Fruit fly (Drosophila melanogaster) whole organism: ENCODE results near the gene CG16853.
A peak's percentile ranks its signal among the peaks of the same experiment; 100 is the strongest.

ENCODE experiments used
- CG8478 ChIP-seq: fragments of >200 bp; optimal IDR thresholded peaks from 2 replicates; lab custom pipeline; 2018; ENCODE audit warnings: inconsistent platforms
- Dll ChIP-seq: fragments of >200 bp; optimal IDR thresholded peaks from 2 replicates; lab custom pipeline; 2017
- EcR ChIP-seq, 2 experiments: fragments of >200 bp; optimal IDR thresholded peaks; 2 replicates each; lab custom pipeline; 2017; ENCODE audit warnings: missing biosample characterization in 2 of 2, missing genetic modification characterization in 2 of 2, missing genetic modification reagents in 2 of 2
- pan ChIP-seq: fragments of >200 bp; optimal IDR thresholded peaks from 2 replicates; lab custom pipeline; 2017
- psq ChIP-seq: fragments of >200 bp; optimal IDR thresholded peaks from 2 replicates; lab custom pipeline; 2017
- usp ChIP-seq: fragments of >200 bp; optimal IDR thresholded peaks from 2 replicates; lab custom pipeline; 2017; ENCODE audit warnings: missing biosample characterization, missing genetic modification characterization, mixed read lengths

The CG16853 gene

dm6 chr2L:13541968-13542367 is at the start of gene CG16853:
CG16853 (plus strand) TSS chr2L:13542268.
- TF ChIP-seq usp: no peak
- no peak for TF ChIP-seq CG8478 (lab: Kevin White, UChicago)
- no peak for TF ChIP-seq Dll (lab: Kevin White, UChicago)
- TF ChIP-seq psq: no peak
- no peak for TF ChIP-seq EcR (GFP tag; optimal IDR thresholded peaks at IDR 0.05; lab: Kevin White, UChicago)
- TF ChIP-seq pan (lab: Kevin White, UChicago): no peak

- TF ChIP-seq psq (no peak), Dll (lab: Kevin White, UChicago) (no peak), pan (lab: Kevin White, UChicago) (no peak), usp (no peak), CG8478 (lab: Kevin White, UChicago) (no peak), EcR (GFP tag; optimal IDR thresholded peaks at IDR 0.05; lab: Kevin White, UChicago) (no peak)
Observed at dm6 chr2L:13497915-13498314, 44.2 kb upstream of the CG16853 start.

- TF ChIP-seq Dll (lab: Kevin White, UChicago): no peak
- no peak for TF ChIP-seq usp
- TF ChIP-seq EcR (GFP tag; optimal IDR thresholded peaks at IDR 0.05; lab: Kevin White, UChicago): no peak
- TF ChIP-seq psq: no peak
- TF ChIP-seq pan (lab: Kevin White, UChicago): no peak
- TF ChIP-seq CG8478 (lab: Kevin White, UChicago): no peak
Observed at dm6 chr2L:13500416-13500815, 41.7 kb upstream of the CG16853 start.

dm6 chr2L:13509533-13510240 is 32.4 kb upstream of the CG16853 start:
- TF ChIP-seq CG8478 (lab: Kevin White, UChicago): no peak

- no peak for TF ChIP-seq usp
- no peak for TF ChIP-seq Dll (lab: Kevin White, UChicago)
- no peak for TF ChIP-seq EcR (GFP tag; optimal IDR thresholded peaks at IDR 0.05; lab: Kevin White, UChicago)
- no peak for TF ChIP-seq psq
- TF ChIP-seq CG8478 (lab: Kevin White, UChicago): no peak
- no peak for TF ChIP-seq pan (lab: Kevin White, UChicago)
Observed at dm6 chr2L:13510870-13511867, 30.9 kb upstream of the CG16853 start.

- TF ChIP-seq pan (lab: Kevin White, UChicago) (no peak), Dll (lab: Kevin White, UChicago) (peak; percentile 88)
Observed at dm6 chr2L:13512182-13513032, 29.7 kb upstream of the CG16853 start.

dm6 chr2L:13513033-13513330 is 29.1 kb upstream of the CG16853 start:
- no peak for TF ChIP-seq pan (lab: Kevin White, UChicago)
- TF ChIP-seq CG8478 (lab: Kevin White, UChicago): no peak
- no peak for TF ChIP-seq EcR (GFP tag; optimal IDR thresholded peaks at IDR 0.05; lab: Kevin White, UChicago)
- no peak for TF ChIP-seq psq

dm6 chr2L:13513331-13514261 is 28.5 kb upstream of the CG16853 start:
- TF ChIP-seq usp: no peak
- no peak for TF ChIP-seq pan (lab: Kevin White, UChicago)
- TF ChIP-seq EcR (GFP tag; optimal IDR thresholded peaks at IDR 0.05; lab: Kevin White, UChicago): no peak
- TF ChIP-seq psq: no peak
- peak; percentile 99 for TF ChIP-seq Dll (lab: Kevin White, UChicago)
- TF ChIP-seq CG8478 (lab: Kevin White, UChicago): no peak

- peak in 1 of 2 experiments; percentile 8 for TF ChIP-seq EcR (GFP tag; optimal IDR thresholded peaks at IDR 0.05; lab: Kevin White, UChicago)
- no peak for TF ChIP-seq Dll (lab: Kevin White, UChicago)
Observed at dm6 chr2L:13514262-13514937, 27.7 kb upstream of the CG16853 start.

dm6 chr2L:13514945-13515687 is 27.0 kb upstream of the CG16853 start:
- TF ChIP-seq pan (lab: Kevin White, UChicago) (no peak), EcR (GFP tag; optimal IDR thresholded peaks at IDR 0.05; lab: Kevin White, UChicago) (no peak), Dll (lab: Kevin White, UChicago) (no peak), psq (no peak), usp (no peak), CG8478 (lab: Kevin White, UChicago) (no peak)
